Worm (Caenorhabditis elegans) whole organism, early embryonic: ENCODE measurements around the gene C08B6.14.

Source experiments
- F13C5.2 ChIP-seq: sonication (generic microtip); optimal IDR thresholded peaks from 2 replicates; lab custom pipeline; 2017; ENCODE audit warnings: mild to moderate bottlenecking, missing genetic modification characterization, inconsistent platforms, missing compliant biosample characterization
- ama-1 ChIP-seq: fragments of 150-350 bp; optimal IDR thresholded peaks from 2 replicates; lab custom pipeline; 2014
- ets-7 ChIP-seq: sonication (generic microtip); optimal IDR thresholded peaks from 2 replicates; lab custom pipeline; 2016; ENCODE audit warnings: missing genotype, missing genetic modification characterization, missing compliant biosample characterization
- hnd-1 ChIP-seq: sonication (generic microtip); optimal IDR thresholded peaks from 2 replicates; lab custom pipeline; 2016; ENCODE audit warnings: missing genetic modification characterization, missing compliant biosample characterization
- pes-1 ChIP-seq: fragments of 200-800 bp; sonication (Bioruptor generic); IDR thresholded peaks from 2 replicates; pipeline ENCODE4 v1.3.6; 2022; ENCODE audit warnings: missing genetic modification reagents, missing genetic modification characterization, missing compliant biosample characterization
- scrt-1 ChIP-seq: fragments of 200-800 bp; sonication (Bioruptor generic); IDR thresholded peaks from 2 replicates; pipeline ENCODE4 v1.3.6; 2022; ENCODE audit warnings: missing genetic modification characterization, missing compliant biosample characterization
- sea-1 ChIP-seq: fragments of 200-800 bp; sonication (Bioruptor generic); conservative IDR thresholded peaks from 2 replicates; pipeline ENCODE4 v1.3.6; 2022; ENCODE audit warnings: missing genetic modification characterization, missing compliant biosample characterization
- tbx-11 ChIP-seq: fragments of 200-800 bp; sonication (Bioruptor generic); IDR thresholded peaks from 2 replicates; pipeline ENCODE4 v1.3.6; 2022; ENCODE audit warnings: missing genetic modification characterization, missing compliant biosample characterization
- tbx-37 ChIP-seq: fragments of 200-800 bp; sonication (Bioruptor generic); conservative IDR thresholded peaks from 2 replicates; pipeline ENCODE4 v1.3.6; 2022; ENCODE audit warnings: missing genetic modification reagents, missing genetic modification characterization, missing compliant biosample characterization

- TF ChIP-seq sea-1 (GFP tag; lab: Robert Waterston, UW) (no peak), ama-1 (no peak), F13C5.2 (no peak), ets-7 (tag; lab: Kevin White, UChicago) (no peak), scrt-1 (GFP tag; lab: Robert Waterston, UW) (no peak), pes-1 (GFP tag; lab: Robert Waterston, UW) (no peak), tbx-11 (GFP tag; lab: Robert Waterston, UW) (no peak), hnd-1 (tag; lab: Kevin White, UChicago) (no peak), tbx-37 (GFP tag; lab: Robert Waterston, UW) (no peak)
These were observed 3.6 kb upstream of the C08B6.14 start, which contains the start of gene C08B6.2 for ce11 chrV:10105412-10105811.
